Worm (Caenorhabditis elegans): ENCODE data around the gene pos-1.

- TF ChIP-seq ceh-28 (tag; optimal IDR thresholded peaks at IDR 0.05) (no peak), pha-4 (GFP tag; IDR thresholded peaks at IDR 0.05) (no peak), pha-4 (tag; optimal IDR thresholded peaks at IDR 0.05) (no peak), unc-39 (tag; optimal IDR thresholded peaks at IDR 0.05) (no peak), fos-1 (tag; optimal IDR thresholded peaks at IDR 0.05) (no peak), aly-2 (tag; optimal IDR thresholded peaks at IDR 0.05) (no peak), lin-13 (GFP tag; optimal IDR thresholded peaks at IDR 0.05) (no peak), ztf-7 (tag; optimal IDR thresholded peaks at IDR 0.05) (no peak), Y48G9A.11 (GFP tag; IDR thresholded peaks at IDR 0.05) (no peak), snpc-4 (tag; optimal IDR thresholded peaks at IDR 0.05) (no peak), nhr-76 (tag; optimal IDR thresholded peaks at IDR 0.05) (no peak), F26F4.8 (GFP tag; conservative IDR thresholded peaks at IDR 0.05) (no peak), egl-27 (tag; optimal IDR thresholded peaks at IDR 0.05) (no peak), php-3 (GFP tag; IDR thresholded peaks at IDR 0.05) (0 out of 2 replicates have a peak, but pooled peaks have one; percentile 41)
Observed at ce11 chrV:8384809-8385208, 29.1 kb upstream of the pos-1 start.
